Fruit fly (Drosophila melanogaster): ENCODE results near the gene Syt1.
A peak's percentile ranks its signal among the peaks of the same experiment; 100 is the strongest.

The Syt1 gene

DNA sequence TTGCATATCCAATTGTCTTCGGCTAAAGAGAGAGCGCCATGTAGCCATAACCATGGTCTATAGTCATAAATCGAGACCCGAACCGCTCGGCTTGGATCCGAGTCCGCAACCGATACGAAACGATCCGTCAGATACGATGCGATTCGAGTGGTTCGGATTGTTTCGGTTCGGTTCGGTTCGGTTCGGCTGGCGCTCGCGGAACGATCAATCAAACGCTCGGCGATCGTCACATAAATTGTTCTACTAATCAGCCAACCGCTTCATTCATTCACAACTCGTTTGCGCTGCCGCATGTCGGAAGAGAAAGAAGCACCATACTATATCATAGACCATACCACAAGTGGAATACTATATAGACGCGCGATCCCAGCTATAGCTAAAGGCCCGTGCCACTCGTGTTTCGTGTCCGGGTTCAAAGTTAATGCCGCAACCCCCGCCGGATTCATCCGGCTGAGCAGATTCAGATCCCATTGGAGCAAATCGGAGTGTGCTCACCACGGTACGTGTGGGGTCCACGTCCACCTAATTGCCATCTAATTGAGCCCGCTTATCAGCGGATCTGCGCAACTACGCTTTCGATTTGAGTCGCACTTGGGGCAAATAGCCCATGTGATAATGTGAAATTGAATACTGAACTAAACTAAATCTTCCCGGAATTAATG lies 8.4 kb upstream of the Syt1 start:
- TF ChIP-seq Sp1 (GFP tag; optimal IDR thresholded peaks at IDR 0.05) (peak; percentile 12), Hr78 (GFP tag; optimal IDR thresholded peaks at IDR 0.05) (no peak), Mio (GFP tag; optimal IDR thresholded peaks at IDR 0.05) (no peak), HLH106 (tag; optimal IDR thresholded peaks at IDR 0.05) (no peak), CrebA (GFP tag; optimal IDR thresholded peaks at IDR 0.05; ENCODE audit: borderline replicate concordance) (peak; percentile 3), psq (GFP tag; optimal IDR thresholded peaks at IDR 0.05) (no peak), br (GFP tag; optimal IDR thresholded peaks at IDR 0.05) (peak; percentile 1), sv (GFP tag; optimal IDR thresholded peaks at IDR 0.05) (no peak), jim (GFP tag; optimal IDR thresholded peaks at IDR 0.05) (no peak), Dfd (GFP tag; optimal IDR thresholded peaks at IDR 0.05) (no peak)

DNA sequence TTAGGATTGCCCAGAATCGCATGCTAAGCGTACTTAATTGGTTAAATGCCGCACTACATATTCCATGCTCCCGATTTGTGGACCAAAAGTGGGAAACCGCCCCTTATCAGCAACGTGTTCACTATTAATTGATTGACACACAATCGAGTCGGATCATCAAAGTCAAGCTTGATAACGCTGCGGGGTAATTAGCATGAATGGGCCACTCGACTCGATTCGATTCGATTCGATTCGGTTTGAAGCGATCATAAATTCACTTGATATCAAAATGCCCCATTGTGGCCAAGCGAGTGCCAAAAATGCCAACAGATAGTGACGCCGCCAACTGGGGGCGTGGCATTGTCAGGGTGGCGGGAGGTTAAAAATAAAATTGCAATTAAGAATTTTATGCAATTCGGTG lies 7.8 kb upstream of the Syt1 start:
- TF ChIP-seq Hr78 (GFP tag; optimal IDR thresholded peaks at IDR 0.05) (no peak), N (GFP tag; optimal IDR thresholded peaks at IDR 0.05) (no peak)

dm6 chr2L:2806190-2806763 lies 6.5 kb upstream of the Syt1 start:
- TF ChIP-seq Dfd (GFP tag; optimal IDR thresholded peaks at IDR 0.05) (no peak), br (GFP tag; optimal IDR thresholded peaks at IDR 0.05) (no peak), Rel (GFP tag; optimal IDR thresholded peaks at IDR 0.05) (no peak), Rel (tag; optimal IDR thresholded peaks at IDR 0.05) (peak; percentile 86), OdsH (GFP tag; optimal IDR thresholded peaks at IDR 0.05) (no peak), Hnf4 (GFP tag; optimal IDR thresholded peaks at IDR 0.05) (peak; percentile 77)

DNA sequence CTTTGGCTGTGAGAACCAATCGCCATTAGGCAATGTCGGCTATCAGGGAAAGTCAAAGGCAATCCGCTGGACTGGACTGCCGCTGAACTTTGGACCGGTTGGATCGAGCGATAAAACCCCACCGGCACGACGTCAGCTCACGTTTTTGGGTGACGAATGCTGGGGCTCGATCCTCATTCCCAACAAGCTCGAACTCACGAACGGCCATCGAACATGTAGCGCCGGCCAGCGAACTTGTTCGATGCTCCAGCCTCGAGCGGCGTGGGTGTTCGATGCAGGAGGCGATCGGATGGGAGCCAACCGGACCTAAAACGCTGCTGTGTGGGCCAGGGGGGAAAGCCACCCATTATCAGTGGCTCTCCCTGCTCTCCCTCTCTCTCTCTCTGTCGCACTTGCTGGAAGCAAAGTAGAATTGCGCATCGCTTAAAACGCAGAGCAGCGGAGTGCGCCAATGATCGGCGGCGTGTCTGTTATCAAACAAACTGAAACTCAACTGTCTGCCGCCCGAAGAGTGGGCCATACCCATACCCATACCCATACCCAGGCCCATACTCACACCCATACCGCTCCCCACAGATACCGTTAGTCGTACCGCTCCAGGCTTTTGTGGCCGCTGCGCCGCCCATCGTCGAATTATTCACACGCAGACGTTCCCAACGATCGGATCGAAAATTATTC lies 5.0 kb upstream of the Syt1 start, which contains the start of gene daw:
Gene daw (plus strand): TSS at position 628 of the 678 bp plus-strand sequence.
- TF ChIP-seq rgr (GFP tag; optimal IDR thresholded peaks at IDR 0.05), result no peak
- peak; percentile 16 for TF ChIP-seq br (GFP tag; optimal IDR thresholded peaks at IDR 0.05)
- TF ChIP-seq Hr83 (GFP tag; optimal IDR thresholded peaks at IDR 0.05; ENCODE audit: poor library complexity, severe bottlenecking), result peak; percentile 45
- TF ChIP-seq fru (GFP tag; optimal IDR thresholded peaks at IDR 0.05), result no peak
- TF ChIP-seq foxo (GFP tag; optimal IDR thresholded peaks at IDR 0.05), result peak in 1 of 2 experiments; percentile 18
- peak; percentile 75 for TF ChIP-seq h (GFP tag; optimal IDR thresholded peaks at IDR 0.05)
- peak; percentile 85 for TF ChIP-seq CrebA (GFP tag; optimal IDR thresholded peaks at IDR 0.05; ENCODE audit: borderline replicate concordance)
- TF ChIP-seq Dif (GFP tag; optimal IDR thresholded peaks at IDR 0.05; ENCODE audit: partially characterized antibody), result peak; percentile 42
- no peak for TF ChIP-seq GATAd (GFP tag; optimal IDR thresholded peaks at IDR 0.05)
- no peak for TF ChIP-seq lola (GFP tag; optimal IDR thresholded peaks at IDR 0.05)
- TF ChIP-seq Sp1 (GFP tag; optimal IDR thresholded peaks at IDR 0.05), result peak; percentile 20
- TF ChIP-seq OdsH (GFP tag; optimal IDR thresholded peaks at IDR 0.05), result peak; percentile 15
- TF ChIP-seq HLH106 (tag; optimal IDR thresholded peaks at IDR 0.05), result peak; percentile 3
- no peak for TF ChIP-seq Myc (optimal IDR thresholded peaks at IDR 0.05)
- peak; percentile 22 to 26 for TF ChIP-seq dl (GFP tag; optimal IDR thresholded peaks at IDR 0.05; ENCODE audit: insufficient read depth in 1 of 2, partially characterized antibody in 2 of 2)
- TF ChIP-seq Hnf4 (GFP tag; optimal IDR thresholded peaks at IDR 0.05), result peak; percentile 92
- peak; percentile 15 for TF ChIP-seq Jra (GFP tag; optimal IDR thresholded peaks at IDR 0.05)
- peak; percentile 83 for TF ChIP-seq Rel (GFP tag; optimal IDR thresholded peaks at IDR 0.05)
- TF ChIP-seq Rel (tag; optimal IDR thresholded peaks at IDR 0.05), result peak; percentile 90
- TF ChIP-seq CG32264 (GFP tag; optimal IDR thresholded peaks at IDR 0.05), result no peak
- no peak for TF ChIP-seq CG9705 (GFP tag; optimal IDR thresholded peaks at IDR 0.05)
- TF ChIP-seq psq (GFP tag; optimal IDR thresholded peaks at IDR 0.05), result no peak
- no peak for TF ChIP-seq woc (GFP tag; optimal IDR thresholded peaks at IDR 0.05)
- TF ChIP-seq brk (GFP tag; optimal IDR thresholded peaks at IDR 0.05), result no peak
- TF ChIP-seq N (GFP tag; optimal IDR thresholded peaks at IDR 0.05), result no peak

Data from whole organism, wandering third instar larva.